Worm (Caenorhabditis elegans) whole organism, young adult: ENCODE results near the gene B0228.6.

Experiments used
- F37B4.10 ChIP-seq: fragments of 200-800 bp; sonication (Bioruptor generic); IDR thresholded peaks from 2 replicates; pipeline ENCODE4 v1.3.6; 2022; ENCODE audit warnings: missing genetic modification characterization, missing compliant biosample characterization
- F49E8.2 ChIP-seq: sonication (generic microtip); optimal IDR thresholded peaks from 3 replicates; lab custom pipeline; 2017; ENCODE audit warnings: missing genetic modification characterization, mild to moderate bottlenecking, missing compliant biosample characterization, antibody characterized with exemption, moderate library complexity; ENCODE audit not compliant: insufficient read depth
- F57A8.1 ChIP-seq: fragments of 200-800 bp; sonication (Bioruptor generic); optimal IDR thresholded peaks from 2 replicates; lab custom pipeline; 2018; ENCODE audit warnings: mild to moderate bottlenecking, missing genetic modification characterization, moderate library complexity, missing compliant biosample characterization
- Y53G8AR.9 ChIP-seq: fragments of 200-800 bp; sonication (Bioruptor generic); conservative IDR thresholded peaks from 2 replicates; pipeline ENCODE4 v1.3.6; 2022; ENCODE audit warnings: missing genetic modification reagents, missing genetic modification characterization, missing compliant biosample characterization
- ama-1 ChIP-seq, 3 experiments: fragments of 150-350 bp in 1 of 3; sonication (generic microtip) in 2 of 3; optimal IDR thresholded peaks; 2 replicates each; lab custom pipeline; 2014 to 2018; ENCODE audit warnings: missing biosample characterization in 2 of 3, missing genetic modification characterization in 2 of 3, missing genetic modification reagents in 2 of 3
- hmg-20 ChIP-seq: fragments of 200-800 bp; sonication (Bioruptor generic); IDR thresholded peaks from 2 replicates; pipeline ENCODE4 v1.3.6; 2022; ENCODE audit warnings: missing genetic modification reagents, missing genetic modification characterization, missing compliant biosample characterization
- lin-35 ChIP-seq, 3 experiments: fragments of 150-350 bp in 2 of 3; sonication (generic microtip) in 1 of 3; optimal IDR thresholded peaks; 2 replicates each; lab custom pipeline; 2014 to 2018; ENCODE audit warnings: missing biosample characterization in 3 of 3, missing genetic modification characterization in 3 of 3, missing genetic modification reagents in 3 of 3
- lir-1 ChIP-seq: fragments of 200-800 bp; sonication (Bioruptor generic); conservative IDR thresholded peaks from 2 replicates; pipeline ENCODE4 v1.3.6; 2022; ENCODE audit warnings: missing genetic modification reagents, missing genetic modification characterization, missing compliant biosample characterization
- nfyb-1 ChIP-seq: fragments of 200-800 bp; sonication (Bioruptor generic); IDR thresholded peaks from 2 replicates; pipeline ENCODE4 v1.3.6; 2022; ENCODE audit warnings: missing genetic modification reagents, missing genetic modification characterization, missing compliant biosample characterization
- nhr-179 ChIP-seq: sonication (generic microtip); optimal IDR thresholded peaks from 2 replicates; lab custom pipeline; 2016; ENCODE audit warnings: mild to moderate bottlenecking, missing genetic modification characterization, missing compliant biosample characterization
- nhr-27 ChIP-seq: fragments of 200-800 bp; sonication (Bioruptor generic); optimal IDR thresholded peaks from 2 replicates; lab custom pipeline; 2018; ENCODE audit warnings: mild to moderate bottlenecking, missing genetic modification characterization, moderate library complexity, missing compliant biosample characterization

DNA sequence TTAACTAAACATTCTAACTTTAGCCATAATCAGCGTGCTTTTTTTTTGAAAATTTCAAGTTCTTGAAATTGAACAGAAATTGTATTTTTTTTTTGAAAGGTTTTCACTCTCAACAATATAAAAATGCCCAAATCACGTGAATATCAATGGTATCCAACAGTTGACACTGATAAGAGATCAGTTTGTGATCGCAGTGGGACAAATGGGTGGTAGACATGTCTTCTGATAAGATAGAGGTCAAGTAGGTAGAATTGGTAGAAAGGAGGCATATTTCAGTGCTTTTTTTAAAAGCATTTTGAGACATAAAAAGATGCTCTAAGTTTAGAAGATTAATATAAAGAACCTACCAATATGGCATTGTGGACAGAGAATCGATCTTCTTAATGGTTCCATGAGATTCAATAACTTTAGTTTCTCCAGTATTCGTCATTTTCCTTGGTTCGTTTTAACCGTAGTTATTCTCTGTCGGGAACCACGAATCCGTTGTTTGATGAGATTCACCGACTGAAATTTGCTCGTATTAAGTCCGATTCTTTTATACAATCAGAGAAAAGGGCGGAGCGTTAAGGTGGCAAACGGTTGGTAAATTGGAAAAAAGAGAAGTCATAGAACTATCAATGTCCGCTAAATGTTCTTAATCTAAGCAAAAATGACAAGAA is 22.5 kb upstream of the B0228.6 start, which contains the start of gene mthf-1:
- TF ChIP-seq nhr-27 (no peak), F57A8.1 (no peak), F49E8.2 (tag; lab: Kevin White, UChicago) (no peak), ama-1 (optimal IDR thresholded peaks at IDR 0.05; lab: Kevin White, UChicago) (no peak), ama-1 (GFP tag; optimal IDR thresholded peaks at IDR 0.05; lab: Kevin White, UChicago) (no peak), nfyb-1 (GFP tag; lab: Robert Waterston, UW) (no peak), hmg-20 (GFP tag; lab: Robert Waterston, UW) (no peak), Y53G8AR.9 (GFP tag; lab: Robert Waterston, UW) (no peak), nhr-179 (tag; lab: Kevin White, UChicago) (no peak), lin-35 (GFP tag; optimal IDR thresholded peaks at IDR 0.05; lab: Kevin White, UChicago) (peak in 1 of 3 experiments; percentile 41), F37B4.10 (GFP tag; lab: Robert Waterston, UW) (no peak), lir-1 (GFP tag; lab: Robert Waterston, UW) (no peak)
